Fruit fly (Drosophila melanogaster) whole organism, adult: ENCODE data around the gene aln.

Experiments used
- CG14711 ChIP-seq: fragments of 200-800 bp; sonication (Bioruptor generic); optimal IDR thresholded peaks from 2 replicates; lab custom pipeline; 2018; ENCODE audit warnings: missing biosample characterization, mild to moderate bottlenecking, missing genetic modification characterization, moderate library complexity
- CG1620 ChIP-seq: fragments of 200-800 bp; sonication (Bioruptor generic); optimal IDR thresholded peaks from 2 replicates; lab custom pipeline; 2016; ENCODE audit warnings: missing biosample characterization, missing genetic modification characterization
- CG33017 ChIP-seq: fragments of 200-800 bp; sonication (Bioruptor generic); optimal IDR thresholded peaks from 2 replicates; lab custom pipeline; 2018; ENCODE audit warnings: missing biosample characterization, mild to moderate bottlenecking, missing genetic modification characterization, moderate library complexity
- CG7101 ChIP-seq: fragments of 200-800 bp; sonication (Bioruptor generic); optimal IDR thresholded peaks from 2 replicates; lab custom pipeline; 2018; ENCODE audit warnings: missing biosample characterization, mild to moderate bottlenecking, missing genetic modification characterization, moderate library complexity
- Clk ChIP-seq: fragments of 200-800 bp; sonication (Bioruptor generic); optimal IDR thresholded peaks from 2 replicates; lab custom pipeline; 2017; ENCODE audit warnings: missing biosample characterization, missing genetic modification characterization
- Crg-1 ChIP-seq: fragments of 200-800 bp; sonication (Bioruptor generic); optimal IDR thresholded peaks from 2 replicates; lab custom pipeline; 2016; ENCODE audit warnings: missing biosample characterization, missing genetic modification characterization
- Mnt ChIP-seq: fragments of 200-800 bp; sonication (Bioruptor generic); optimal IDR thresholded peaks from 2 replicates; lab custom pipeline; 2016; ENCODE audit warnings: missing biosample characterization, mild to moderate bottlenecking, missing genetic modification characterization
- bab1 ChIP-seq: fragments of 200-800 bp; sonication (Bioruptor generic); optimal IDR thresholded peaks from 3 replicates; lab custom pipeline; 2019; ENCODE audit warnings: missing biosample characterization, mild to moderate bottlenecking, missing genetic modification characterization, moderate library complexity
- cic ChIP-seq: fragments of 200-800 bp; sonication (Bioruptor generic); optimal IDR thresholded peaks from 2 replicates; lab custom pipeline; 2017; ENCODE audit warnings: missing biosample characterization, mild to moderate bottlenecking, missing genetic modification characterization, moderate library complexity
- kay ChIP-seq: fragments of 200-800 bp; sonication (Bioruptor generic); peaks from one replicate; lab custom pipeline; 2016; ENCODE audit warnings: missing biosample characterization, missing genetic modification characterization, borderline replicate concordance
- tj ChIP-seq: fragments of 200-800 bp; sonication (Bioruptor generic); optimal IDR thresholded peaks from 3 replicates; lab custom pipeline; 2017; ENCODE audit warnings: missing biosample characterization, mild to moderate bottlenecking, missing genetic modification characterization, moderate library complexity

dm6 chr3L:964022-964421 lies 29.8 kb upstream of the aln start:
- TF ChIP-seq Crg-1 (GFP tag; lab: Kevin White, UChicago) (no peak), Clk (no peak), CG1620 (GFP tag; lab: Kevin White, UChicago) (no peak), CG33017 (tag; lab: Kevin White, UChicago) (no peak), Mnt (GFP tag; lab: Kevin White, UChicago) (no peak), bab1 (no peak), CG14711 (tag; lab: Kevin White, UChicago) (no peak), cic (GFP tag; lab: Kevin White, UChicago) (no peak), kay (GFP tag; lab: Kevin White, UChicago) (no peak), CG7101 (tag; lab: Kevin White, UChicago) (no peak), tj (GFP tag; lab: Kevin White, UChicago) (no peak)
